Worm (Caenorhabditis elegans): Measurements from ENCODE around the gene C17H12.3.
A peak's percentile ranks its signal among the peaks of the same experiment; 100 is the strongest.

DNA sequence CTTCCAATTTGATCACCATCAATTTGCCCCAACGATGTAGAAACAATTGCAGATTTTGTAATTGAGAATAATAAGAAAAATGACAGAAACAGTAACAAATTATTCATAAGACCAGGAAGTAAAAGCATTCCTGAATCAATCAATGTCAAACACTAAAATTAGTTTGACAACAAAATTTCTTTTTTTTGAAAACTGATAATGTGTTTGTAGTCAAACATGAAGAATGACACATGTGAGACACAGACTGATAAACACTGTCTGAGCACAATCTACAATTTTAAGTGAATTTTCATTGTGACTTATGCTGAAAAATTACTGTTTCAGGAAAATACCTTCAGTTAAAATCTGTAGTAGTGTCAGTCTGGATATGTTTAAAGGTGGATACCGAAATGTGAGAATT is 6.7 kb upstream of the C17H12.3 start, which contains the start of the genes cest-4 and C17H12.11:
- TF ChIP-seq zag-1 (tag; optimal IDR thresholded peaks at IDR 0.05) (no peak), pqm-1 (tag; optimal IDR thresholded peaks at IDR 0.05) (peak; percentile 5)
